Fruit fly (Drosophila melanogaster): ENCODE results near the gene OtopLa.
A peak's percentile ranks its signal among the peaks of the same experiment; 100 is the strongest.

Gene OtopLa

dm6 chrX:5604181-5604580 lies 44.1 kb downstream of the OtopLa start (continued):
- TF ChIP-seq trem (tag; optimal IDR thresholded peaks at IDR 0.05) = peak; percentile 11
- no peak for TF ChIP-seq odd (GFP tag; optimal IDR thresholded peaks at IDR 0.05)
- 0 out of 3 replicates have a peak, but pooled peaks have one; percentile 21 for TF ChIP-seq CG17361 (GFP tag; IDR thresholded peaks at IDR 0.05)
- TF ChIP-seq p53 (GFP tag; optimal IDR thresholded peaks at IDR 0.05) = no peak
- TF ChIP-seq dmrt99B (tag; optimal IDR thresholded peaks at IDR 0.05) = peak; percentile 38
- TF ChIP-seq CoRest (tag; optimal IDR thresholded peaks at IDR 0.05) = peak; percentile 14
- TF ChIP-seq ind (GFP tag; optimal IDR thresholded peaks at IDR 0.05) = peak; percentile 32
- no peak for TF ChIP-seq eyg (GFP tag; optimal IDR thresholded peaks at IDR 0.05)
- TF ChIP-seq hb (GFP tag; IDR thresholded peaks at IDR 0.05; ENCODE audit: partially characterized antibody) = no peak
- no peak for TF ChIP-seq toy (GFP tag; IDR thresholded peaks at IDR 0.05)
- TF ChIP-seq CG7556 (GFP tag; optimal IDR thresholded peaks at IDR 0.05) = peak; percentile 30
- no peak for TF ChIP-seq CG14860 (GFP tag; IDR thresholded peaks at IDR 0.05; ENCODE audit: partially characterized antibody)
- TF ChIP-seq mam (GFP tag; optimal IDR thresholded peaks at IDR 0.05) = no peak
- no peak for TF ChIP-seq disco-r (GFP tag; optimal IDR thresholded peaks at IDR 0.05)
- TF ChIP-seq sens (GFP tag) = peak; percentile 56
- TF ChIP-seq Jarid2 (GFP tag; optimal IDR thresholded peaks at IDR 0.05) = no peak
- TF ChIP-seq CG10462 (GFP tag; optimal IDR thresholded peaks at IDR 0.05) = no peak
- no peak for TF ChIP-seq CG10274 (GFP tag; optimal IDR thresholded peaks at IDR 0.05)
- 0 out of 2 replicates have a peak, but pooled peaks have one; percentile 11 for TF ChIP-seq sens-2 (GFP tag; IDR thresholded peaks at IDR 0.05)
- TF ChIP-seq Hmr (GFP tag; optimal IDR thresholded peaks at IDR 0.05) = peak; percentile 19
- TF ChIP-seq CG13775 (GFP tag; optimal IDR thresholded peaks at IDR 0.05) = peak; percentile 41
- TF ChIP-seq zen (tag; optimal IDR thresholded peaks at IDR 0.05) = peak; percentile 64
- no peak for TF ChIP-seq CG1647 (GFP tag; optimal IDR thresholded peaks at IDR 0.05)
- TF ChIP-seq CG16863 (GFP tag; optimal IDR thresholded peaks at IDR 0.05) = peak; percentile 29
- TF ChIP-seq Xbp1 (GFP tag; optimal IDR thresholded peaks at IDR 0.05) = peak; percentile 14
- peak; percentile 42; the same call in 1 of the 2 replicates for TF ChIP-seq CG32772 (GFP tag; IDR thresholded peaks at IDR 0.05)
- TF ChIP-seq cad (GFP tag; optimal IDR thresholded peaks at IDR 0.05) = no peak
- no peak for TF ChIP-seq CG13287 (GFP tag; IDR thresholded peaks at IDR 0.05; ENCODE audit: partially characterized antibody)
- TF ChIP-seq zf30C (GFP tag; optimal IDR thresholded peaks at IDR 0.05) = peak; percentile 29
- TF ChIP-seq CG18599 (GFP tag; optimal IDR thresholded peaks at IDR 0.05) = peak; percentile 57
- no peak for TF ChIP-seq CG18764 (GFP tag; optimal IDR thresholded peaks at IDR 0.05)
- TF ChIP-seq fd102C (GFP tag; optimal IDR thresholded peaks at IDR 0.05) = peak; percentile 62
- peak; percentile 30; the same call in 1 of the 4 replicates for TF ChIP-seq Gug (GFP tag; IDR thresholded peaks at IDR 0.05)
- TF ChIP-seq wek (GFP tag; optimal IDR thresholded peaks at IDR 0.05) = no peak
- TF ChIP-seq luna (GFP tag; optimal IDR thresholded peaks at IDR 0.05) = no peak
- no peak for TF ChIP-seq BtbVII (GFP tag; optimal IDR thresholded peaks at IDR 0.05)
- TF ChIP-seq CG15479 (GFP tag; optimal IDR thresholded peaks at IDR 0.05) = peak; percentile 11
- TF ChIP-seq gsb (GFP tag; IDR thresholded peaks at IDR 0.05) = no peak
- no peak for TF ChIP-seq CG12942 (GFP tag; optimal IDR thresholded peaks at IDR 0.05)
- TF ChIP-seq chn (GFP tag; optimal IDR thresholded peaks at IDR 0.05) = peak; percentile 5
- no peak for TF ChIP-seq CG15011 (GFP tag; optimal IDR thresholded peaks at IDR 0.05)
- TF ChIP-seq Rx (GFP tag; IDR thresholded peaks at IDR 0.05) = no peak
- no peak for TF ChIP-seq CG11398 (GFP tag; optimal IDR thresholded peaks at IDR 0.05)
- peak; percentile 19 for TF ChIP-seq Ssrp (tag; optimal IDR thresholded peaks at IDR 0.05)
- no peak for TF ChIP-seq gro (GFP tag; optimal IDR thresholded peaks at IDR 0.05)
- peak in 1 of 3 experiments; percentile 48 for TF ChIP-seq lola (GFP tag; optimal IDR thresholded peaks at IDR 0.05)
- no peak; the same call in 1 of the 2 replicates for TF ChIP-seq CG1024 (GFP tag; IDR thresholded peaks at IDR 0.05)
- no peak for TF ChIP-seq fd3F (GFP tag; optimal IDR thresholded peaks at IDR 0.05)
- peak; percentile 53 for TF ChIP-seq CG9727 (GFP tag; optimal IDR thresholded peaks at IDR 0.05)
- no peak for TF ChIP-seq z (GFP tag; IDR thresholded peaks at IDR 0.05)
- no peak for TF ChIP-seq CG11093 (GFP tag; IDR thresholded peaks at IDR 0.05)
